Fruit fly (Drosophila melanogaster) whole organism, embryonic: ENCODE results near the gene Mon1.

Source experiments
- Adf1 ChIP-seq: fragments of 200-800 bp; sonication (Bioruptor generic); IDR thresholded peaks from 2 replicates; pipeline ENCODE4 v1.3.6; 2022; ENCODE audit warnings: missing biosample characterization, missing genetic modification characterization
- B-H1 ChIP-seq: fragments of 200-800 bp; sonication (Bioruptor generic); IDR thresholded peaks from 3 replicates; pipeline ENCODE4 v1.3.6; 2022; ENCODE audit warnings: missing biosample characterization, missing genetic modification characterization
- B-H2 ChIP-seq: fragments of 200-800 bp; sonication (Bioruptor generic); optimal IDR thresholded peaks from 2 replicates; lab custom pipeline; 2018; ENCODE audit warnings: missing biosample characterization, mild to moderate bottlenecking, missing genetic modification characterization
- CG12299 ChIP-seq: fragments of 200-800 bp; sonication (Bioruptor generic); optimal IDR thresholded peaks from 2 replicates; lab custom pipeline; 2018; ENCODE audit warnings: missing biosample characterization, mild to moderate bottlenecking, missing genetic modification characterization
- CG12942 ChIP-seq: fragments of 200-800 bp; sonication (Bioruptor generic); optimal IDR thresholded peaks from 3 replicates; lab custom pipeline; 2016; ENCODE audit warnings: missing biosample characterization, missing genetic modification characterization
- CG13424 ChIP-seq: fragments of 200-800 bp; sonication (Bioruptor generic); optimal IDR thresholded peaks from 2 replicates; lab custom pipeline; 2019; ENCODE audit warnings: missing biosample characterization, mild to moderate bottlenecking, missing genetic modification characterization, moderate library complexity
- CG17568 ChIP-seq: fragments of 200-800 bp; sonication (Bioruptor generic); optimal IDR thresholded peaks from 2 replicates; lab custom pipeline; 2018; ENCODE audit warnings: missing biosample characterization, mild to moderate bottlenecking, missing genetic modification characterization, moderate library complexity
- CG18011 ChIP-seq: fragments of 200-800 bp; sonication (Bioruptor generic); optimal IDR thresholded peaks from 2 replicates; lab custom pipeline; 2017; ENCODE audit warnings: missing biosample characterization, missing genetic modification characterization, mild to moderate bottlenecking, moderate library complexity, missing genotype
- CG2116 ChIP-seq: fragments of 200-800 bp; sonication (Bioruptor generic); optimal IDR thresholded peaks from 3 replicates; lab custom pipeline; 2018; ENCODE audit warnings: missing biosample characterization, mild to moderate bottlenecking, missing genetic modification characterization
- CG31441 ChIP-seq: fragments of 200-800 bp; sonication (Bioruptor generic); IDR thresholded peaks from 2 replicates; pipeline ENCODE4 v1.3.6; 2022; ENCODE audit warnings: missing biosample characterization, missing genetic modification characterization
- CG32767 ChIP-seq: fragments of 200-800 bp; sonication (Bioruptor generic); IDR thresholded peaks from 2 replicates; pipeline ENCODE4 v1.3.6; 2022; ENCODE audit warnings: missing biosample characterization, missing genetic modification characterization
- CG4617 ChIP-seq: fragments of 200-800 bp; sonication (Bioruptor generic); optimal IDR thresholded peaks from 3 replicates; lab custom pipeline; 2016; ENCODE audit warnings: missing biosample characterization, missing genetic modification characterization, borderline replicate concordance
- CG5953 ChIP-seq: fragments of 200-800 bp; sonication (Bioruptor generic); IDR thresholded peaks from 2 replicates; pipeline ENCODE4 v1.3.6; 2022; ENCODE audit warnings: missing biosample characterization, missing genetic modification characterization
- CG6683 ChIP-seq: fragments of 200-800 bp; sonication (Bioruptor generic); optimal IDR thresholded peaks from 2 replicates; lab custom pipeline; 2017; ENCODE audit warnings: missing biosample characterization, mild to moderate bottlenecking, missing genetic modification characterization, missing genetic modification reagents
- CG7987 ChIP-seq: fragments of 200-800 bp; sonication (Bioruptor generic); optimal IDR thresholded peaks from 2 replicates; lab custom pipeline; 2018; ENCODE audit warnings: missing biosample characterization, mild to moderate bottlenecking, missing genetic modification characterization, moderate library complexity
- CG8089 ChIP-seq: fragments of 200-800 bp; sonication (Bioruptor generic); optimal IDR thresholded peaks from 3 replicates; lab custom pipeline; 2016; ENCODE audit warnings: missing biosample characterization, missing genetic modification characterization
- CG8924 ChIP-seq: fragments of 200-800 bp; optimal IDR thresholded peaks from 3 replicates; lab custom pipeline; 2019; ENCODE audit warnings: missing biosample characterization, mild to moderate bottlenecking, missing genetic modification characterization, moderate library complexity
- CG9609 ChIP-seq: fragments of 200-800 bp; sonication (Bioruptor generic); optimal IDR thresholded peaks from 3 replicates; lab custom pipeline; 2016; ENCODE audit warnings: missing biosample characterization, missing genetic modification characterization
- CG9817 ChIP-seq: fragments of 200-800 bp; sonication (Bioruptor generic); optimal IDR thresholded peaks from 2 replicates; lab custom pipeline; 2018; ENCODE audit warnings: missing biosample characterization, mild to moderate bottlenecking, missing genetic modification characterization, moderate library complexity
- CrebB ChIP-seq: fragments of 200-800 bp; sonication (Bioruptor generic); optimal IDR thresholded peaks from 3 replicates; lab custom pipeline; 2018; ENCODE audit warnings: missing biosample characterization, mild to moderate bottlenecking, missing genetic modification characterization
- ERR ChIP-seq: fragments of 200-800 bp; sonication (Bioruptor generic); optimal IDR thresholded peaks from 2 replicates; lab custom pipeline; 2016; ENCODE audit warnings: missing biosample characterization, missing genetic modification characterization
- Eip74EF ChIP-seq, 2 experiments: fragments of 200-800 bp in 1 of 2; fragments of >200 bp in 1 of 2; sonication (Bioruptor generic) in 1 of 2; optimal IDR thresholded peaks; 2 replicates each; lab custom pipeline; 2017 to 2019; ENCODE audit warnings: missing biosample characterization in 2 of 2, missing genetic modification characterization in 2 of 2, mild to moderate bottlenecking in 1 of 2, moderate library complexity in 1 of 2
- Mad ChIP-seq: fragments of 200-800 bp; sonication (Bioruptor generic); optimal IDR thresholded peaks from 2 replicates; lab custom pipeline; 2016; ENCODE audit warnings: missing biosample characterization, missing genetic modification characterization
- Trl ChIP-seq, 3 experiments: fragments of >200 bp in 2 of 3; fragments of 200-800 bp in 1 of 3; sonication (Bioruptor generic) in 1 of 3; optimal IDR thresholded peaks; 2 replicates in 1 of 3; 3 replicates in 2 of 3; lab custom pipeline; 2016 to 2017; ENCODE audit warnings: missing biosample characterization in 1 of 3, missing genetic modification characterization in 1 of 3
- amos ChIP-seq: fragments of 200-800 bp; sonication (Bioruptor generic); IDR thresholded peaks from 2 replicates; pipeline ENCODE4 v1.3.6; 2022; ENCODE audit warnings: missing biosample characterization, missing genetic modification characterization; ENCODE audit not compliant: partially characterized antibody
- bowl ChIP-seq: fragments of 200-800 bp; sonication (Bioruptor generic); IDR thresholded peaks from 2 replicates; pipeline ENCODE4 v1.3.6; 2022; ENCODE audit warnings: missing biosample characterization, missing genetic modification characterization
- ci ChIP-seq: fragments of 200-800 bp; sonication (Bioruptor generic); IDR thresholded peaks from 3 replicates; pipeline ENCODE4 v1.3.6; 2022; ENCODE audit warnings: missing biosample characterization, missing genetic modification characterization
- croc ChIP-seq: fragments of 200-800 bp; sonication (Bioruptor generic); conservative IDR thresholded peaks from 3 replicates; pipeline ENCODE4 v1.3.6; 2022; ENCODE audit warnings: missing biosample characterization, missing genetic modification characterization
- cwo ChIP-seq: fragments of 200-800 bp; sonication (Bioruptor generic); optimal IDR thresholded peaks from 3 replicates; lab custom pipeline; 2017; ENCODE audit warnings: missing biosample characterization, missing genetic modification characterization, mild to moderate bottlenecking, moderate library complexity, missing genetic modification reagents
- fd102C ChIP-seq: fragments of 200-800 bp; sonication (Bioruptor generic); optimal IDR thresholded peaks from 2 replicates; lab custom pipeline; 2018; ENCODE audit warnings: missing biosample characterization, mild to moderate bottlenecking, missing genetic modification characterization, moderate library complexity
- hth ChIP-seq: fragments of >200 bp; optimal IDR thresholded peaks from 2 replicates; lab custom pipeline; 2017; ENCODE audit warnings: inconsistent platforms
- jumu ChIP-seq: fragments of 200-800 bp; sonication (Bioruptor generic); optimal IDR thresholded peaks from 3 replicates; lab custom pipeline; 2016; ENCODE audit warnings: missing biosample characterization, missing genetic modification characterization
- peb ChIP-seq: fragments of 200-800 bp; sonication (Bioruptor generic); IDR thresholded peaks from 2 replicates; pipeline ENCODE4 v1.3.6; 2022; ENCODE audit warnings: missing biosample characterization, missing genetic modification characterization
- prd ChIP-seq, 3 experiments: fragments of >200 bp in 2 of 3; fragments of 200-800 bp in 1 of 3; sonication (Bioruptor generic) in 1 of 3; optimal IDR thresholded peaks in 2 of 3; IDR thresholded peaks in 1 of 3; 2 replicates in 2 of 3; 3 replicates in 1 of 3; pipeline versions ENCODE4 v1.3.6 to Lab custom; 2017 to 2022; ENCODE audit warnings: missing biosample characterization in 1 of 3, missing genetic modification characterization in 1 of 3
- pzg ChIP-seq: fragments of 200-800 bp; sonication (Bioruptor generic); optimal IDR thresholded peaks from 3 replicates; lab custom pipeline; 2018; ENCODE audit warnings: missing biosample characterization, mild to moderate bottlenecking, missing genetic modification characterization, moderate library complexity
- row ChIP-seq: fragments of 200-800 bp; sonication (Bioruptor generic); IDR thresholded peaks from 3 replicates; pipeline ENCODE4 v1.3.6; 2022; ENCODE audit warnings: missing biosample characterization, missing genetic modification characterization
- run ChIP-seq: fragments of 200-800 bp; sonication (Bioruptor generic); optimal IDR thresholded peaks from 3 replicates; lab custom pipeline; 2018; ENCODE audit warnings: missing biosample characterization, mild to moderate bottlenecking, missing genetic modification characterization
- sens-2 ChIP-seq: fragments of 200-800 bp; sonication (Bioruptor generic); IDR thresholded peaks from 2 replicates; pipeline ENCODE4 v1.3.6; 2022; ENCODE audit warnings: missing biosample characterization, missing genetic modification characterization
- seq ChIP-seq: fragments of 200-800 bp; sonication (Bioruptor generic); IDR thresholded peaks from 2 replicates; pipeline ENCODE4 v1.3.6; 2022; ENCODE audit warnings: missing biosample characterization, missing genetic modification characterization
- sima ChIP-seq: fragments of 200-800 bp; sonication (Bioruptor generic); optimal IDR thresholded peaks from 2 replicates; lab custom pipeline; 2016; ENCODE audit warnings: missing biosample characterization, missing genetic modification characterization
- slbo ChIP-seq: fragments of 200-800 bp; sonication (Bioruptor generic); IDR thresholded peaks from 2 replicates; pipeline ENCODE4 v1.3.6; 2022; ENCODE audit warnings: missing biosample characterization, missing genetic modification characterization
- sna ChIP-seq: fragments of 200-800 bp; sonication (Bioruptor generic); IDR thresholded peaks from 2 replicates; pipeline ENCODE4 v1.3.6; 2022; ENCODE audit warnings: missing biosample characterization, missing genetic modification characterization; ENCODE audit not compliant: partially characterized antibody
- sqz ChIP-seq: fragments of 200-800 bp; sonication (Bioruptor generic); optimal IDR thresholded peaks from 3 replicates; lab custom pipeline; 2018; ENCODE audit warnings: missing biosample characterization, mild to moderate bottlenecking, missing genetic modification characterization
- tll ChIP-seq, 2 experiments: fragments of 200-800 bp in 1 of 2; fragments of >200 bp in 1 of 2; sonication (Bioruptor generic) in 1 of 2; optimal IDR thresholded peaks; 2 replicates each; lab custom pipeline; 2017 to 2019; ENCODE audit warnings: missing biosample characterization in 2 of 2, missing genetic modification characterization in 2 of 2, mild to moderate bottlenecking in 1 of 2, moderate library complexity in 1 of 2
- tna ChIP-seq: fragments of 200-800 bp; sonication (Bioruptor generic); IDR thresholded peaks from 2 replicates; pipeline ENCODE4 v1.3.6; 2022; ENCODE audit warnings: missing biosample characterization, missing genetic modification characterization; ENCODE audit not compliant: partially characterized antibody
- trem ChIP-seq: fragments of 200-800 bp; optimal IDR thresholded peaks from 3 replicates; lab custom pipeline; 2019; ENCODE audit warnings: missing biosample characterization, mild to moderate bottlenecking, missing genetic modification characterization, moderate library complexity
- wor ChIP-seq: fragments of 200-800 bp; sonication (Bioruptor generic); IDR thresholded peaks from 2 replicates; pipeline ENCODE4 v1.3.6; 2022; ENCODE audit warnings: missing biosample characterization, missing genetic modification characterization

Mon1 gene

DNA sequence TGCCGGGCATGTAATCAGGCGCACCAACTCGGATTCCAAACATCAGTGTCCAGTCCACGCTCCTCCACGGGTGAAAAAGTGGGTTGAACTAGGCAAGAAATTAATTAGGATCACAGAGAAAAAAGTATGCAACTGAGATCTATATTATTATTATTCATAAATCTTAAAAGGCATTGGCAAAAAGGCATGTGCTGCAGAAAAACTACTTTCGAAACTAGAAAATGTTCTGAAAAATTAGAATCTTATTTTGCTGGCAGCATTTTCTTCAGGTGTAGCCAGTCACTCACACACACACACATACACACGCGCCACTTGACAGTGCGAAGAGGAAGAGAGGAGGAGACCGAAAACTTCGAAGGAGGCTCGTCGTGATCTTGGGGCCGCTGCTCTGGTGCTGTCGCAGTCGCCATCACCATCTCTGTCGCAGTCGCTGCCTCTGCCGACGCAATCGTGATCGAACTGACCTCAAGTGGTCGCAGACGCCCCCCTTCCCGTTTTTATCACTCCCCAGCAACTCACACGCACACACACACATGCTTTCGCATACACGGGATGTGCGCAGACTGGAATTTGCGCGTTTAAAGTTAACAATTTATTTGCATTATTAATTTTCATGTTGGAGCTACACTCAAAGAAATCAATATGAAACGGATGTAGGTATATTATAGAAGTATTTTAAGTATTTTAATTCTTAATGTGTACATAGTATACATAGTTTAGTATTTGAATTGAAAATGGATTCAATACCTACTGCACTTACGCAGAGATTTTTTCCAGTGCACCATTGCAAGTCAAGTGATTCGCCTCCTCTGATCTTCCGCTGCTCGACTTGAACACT is 37.2 kb downstream of the Mon1 start (continued):
- TF ChIP-seq CG13424 (tag; lab: Kevin White, UChicago) (peak; percentile 57), sima (GFP tag; lab: Kevin White, UChicago) (no peak), sqz (no peak), tna (GFP tag; lab: Robert Waterston, UW) (no peak), run (peak; percentile 23), CG17568 (GFP tag; lab: Kevin White, UChicago) (peak; percentile 21), ERR (GFP tag; lab: Kevin White, UChicago) (no peak), wor (GFP tag; lab: Robert Waterston, UW) (peak; percentile 32), slbo (peak; percentile 81), Eip74EF (GFP tag; optimal IDR thresholded peaks at IDR 0.05; lab: Kevin White, UChicago) (no peak), CG9817 (tag; lab: Kevin White, UChicago) (peak; percentile 55), ci (GFP tag; lab: Robert Waterston, UW) (peak; percentile 67), fd102C (peak; percentile 18), CG8089 (GFP tag; lab: Kevin White, UChicago) (no peak), Mad (no peak), hth (no peak), amos (no peak), Trl (optimal IDR thresholded peaks at IDR 0.05; lab: Kevin White, UChicago) (no peak), Trl (GFP tag; optimal IDR thresholded peaks at IDR 0.05; lab: Kevin White, UChicago) (peak; percentile 27), croc (GFP tag; lab: Robert Waterston, UW) (no peak), CG8924 (tag; lab: Kevin White, UChicago) (peak; percentile 11), tll (GFP tag; optimal IDR thresholded peaks at IDR 0.05; lab: Kevin White, UChicago) (no peak), jumu (no peak), seq (peak; percentile 44; the same call in 1 of the 2 replicates), CG4617 (no peak), prd (optimal IDR thresholded peaks at IDR 0.05; lab: Kevin White, UChicago) (no peak), prd (GFP tag; IDR thresholded peaks at IDR 0.05; lab: Robert Waterston, UW) (peak; percentile 77), B-H1 (GFP tag; lab: Robert Waterston, UW) (peak; percentile 34; the same call in 2 of the 3 replicates), sens-2 (GFP tag; lab: Robert Waterston, UW) (peak; percentile 50; the same call in 1 of the 2 replicates), Adf1 (GFP tag; lab: Robert Waterston, UW) (peak; percentile 94), CG32767 (GFP tag; lab: Robert Waterston, UW) (peak; percentile 32), CG6683 (no peak), CG31441 (peak; percentile 52), cwo (GFP tag; lab: Kevin White, UChicago) (peak; percentile 77), peb (GFP tag; lab: Robert Waterston, UW) (no peak), bowl (GFP tag; lab: Robert Waterston, UW) (no peak), CG9609 (GFP tag; lab: Kevin White, UChicago) (no peak), sna (no peak), pzg (GFP tag; lab: Kevin White, UChicago) (no peak), B-H2 (GFP tag; lab: Kevin White, UChicago) (no peak), trem (peak; percentile 46), CG7987 (GFP tag; lab: Kevin White, UChicago) (no peak), CrebB (tag; lab: Kevin White, UChicago) (peak; percentile 27), CG12299 (tag; lab: Kevin White, UChicago) (no peak), CG18011 (GFP tag; lab: Kevin White, UChicago) (no peak), CG12942 (peak; percentile 17), row (GFP tag; lab: Robert Waterston, UW) (peak; percentile 66), CG5953 (GFP tag; lab: Robert Waterston, UW) (peak; percentile 33; the same call in 1 of the 2 replicates), CG2116 (no peak)
